Worm (Caenorhabditis elegans) whole organism, L1 larva: Measurements from ENCODE around the gene F26F12.8.

ENCODE experiments used
- C04F5.9 ChIP-seq: sonication (generic microtip); optimal IDR thresholded peaks from 2 replicates; lab custom pipeline; 2016; ENCODE audit warnings: missing genetic modification characterization, missing compliant biosample characterization
- alr-1 ChIP-seq: fragments of 200-800 bp; sonication (Bioruptor generic); optimal IDR thresholded peaks from 2 replicates; lab custom pipeline; 2018; ENCODE audit warnings: borderline replicate concordance, mild to moderate bottlenecking, missing genetic modification characterization, missing compliant biosample characterization
- ceh-63 ChIP-seq: fragments of 200-800 bp; sonication (Bioruptor generic); optimal IDR thresholded peaks from 2 replicates; lab custom pipeline; 2018; ENCODE audit warnings: mild to moderate bottlenecking, missing genetic modification characterization, missing compliant biosample characterization
- ceh-8 ChIP-seq: fragments of 200-800 bp; sonication (Bioruptor generic); optimal IDR thresholded peaks from 2 replicates; lab custom pipeline; 2018; ENCODE audit warnings: mild to moderate bottlenecking, missing genetic modification characterization, moderate library complexity, missing compliant biosample characterization
- ceh-82 ChIP-seq, 3 experiments: fragments of 150-350 bp in 1 of 3; sonication (generic microtip) in 2 of 3; optimal IDR thresholded peaks; 2 replicates each; lab custom pipeline; 2014 to 2017; ENCODE audit warnings: missing biosample characterization in 3 of 3, missing genetic modification characterization in 3 of 3
- ceh-88 ChIP-seq: fragments of 200-800 bp; sonication (Bioruptor generic); IDR thresholded peaks from 2 replicates; pipeline ENCODE4 v1.3.6; 2022; ENCODE audit warnings: missing genetic modification characterization, missing compliant biosample characterization
- ceh-90 ChIP-seq: sonication (generic microtip); optimal IDR thresholded peaks from 2 replicates; lab custom pipeline; 2016; ENCODE audit warnings: missing genetic modification characterization, missing compliant biosample characterization
- dsc-1 ChIP-seq: sonication (generic microtip); optimal IDR thresholded peaks from 2 replicates; lab custom pipeline; 2016; ENCODE audit warnings: mild to moderate bottlenecking, missing genetic modification characterization, missing compliant biosample characterization
- egl-13 ChIP-seq: sonication (generic microtip); optimal IDR thresholded peaks from 2 replicates; lab custom pipeline; 2016; ENCODE audit warnings: missing genotype, missing genetic modification reagents, missing genetic modification characterization, missing compliant biosample characterization
- egl-27 ChIP-seq, 2 experiments: fragments of 150-350 bp in 1 of 2; sonication (generic microtip); optimal IDR thresholded peaks; 3 replicates each; lab custom pipeline; 2017 to 2018; ENCODE audit warnings: missing biosample characterization in 2 of 2, missing genetic modification characterization in 2 of 2, missing genetic modification reagents in 2 of 2
- elt-2 ChIP-seq: sonication (generic microtip); optimal IDR thresholded peaks from 2 replicates; lab custom pipeline; 2016; ENCODE audit warnings: missing genetic modification characterization, mild to moderate bottlenecking, inconsistent platforms, missing compliant biosample characterization, missing genetic modification reagents
- fos-1 ChIP-seq: fragments of 150-350 bp; optimal IDR thresholded peaks from 2 replicates; lab custom pipeline; 2014; ENCODE audit warnings: missing biosample characterization, missing genetic modification characterization
- grh-1 ChIP-seq: fragments of 200-800 bp; sonication (Bioruptor generic); IDR thresholded peaks from 2 replicates; pipeline ENCODE4 v1.3.6; 2022; ENCODE audit warnings: missing genetic modification reagents, missing genetic modification characterization, missing compliant biosample characterization
- hlh-17 ChIP-seq: fragments of 200-800 bp; sonication (Bioruptor generic); optimal IDR thresholded peaks from 2 replicates; lab custom pipeline; 2018; ENCODE audit warnings: missing genetic modification characterization, mild to moderate bottlenecking, missing compliant biosample characterization, moderate library complexity, borderline replicate concordance
- irx-1 ChIP-seq: sonication (generic microtip); optimal IDR thresholded peaks from 2 replicates; lab custom pipeline; 2016; ENCODE audit warnings: missing genetic modification characterization, missing compliant biosample characterization
- jun-1 ChIP-seq: fragments of 150-350 bp; optimal IDR thresholded peaks from 2 replicates; lab custom pipeline; 2014; ENCODE audit warnings: missing biosample characterization, missing genetic modification reagents, missing genetic modification characterization
- lin-14 ChIP-seq: fragments of 200-800 bp; sonication (Bioruptor generic); optimal IDR thresholded peaks from 2 replicates; lab custom pipeline; 2018; ENCODE audit warnings: mild to moderate bottlenecking, missing genetic modification characterization, moderate library complexity, missing compliant biosample characterization
- lin-35 ChIP-seq, 2 experiments: fragments of 150-350 bp; optimal IDR thresholded peaks; 2 replicates each; lab custom pipeline; 2014; ENCODE audit warnings: missing biosample characterization in 2 of 2, missing genetic modification characterization in 2 of 2, missing genetic modification reagents in 2 of 2
- nhr-11 ChIP-seq: fragments of 150-350 bp; optimal IDR thresholded peaks from 2 replicates; lab custom pipeline; 2014; ENCODE audit warnings: missing biosample characterization, missing genetic modification characterization
- nhr-12 ChIP-seq: sonication (generic microtip); optimal IDR thresholded peaks from 2 replicates; lab custom pipeline; 2017; ENCODE audit warnings: missing biosample characterization, missing genetic modification characterization
- nhr-19 ChIP-seq: fragments of 200-800 bp; sonication (Bioruptor generic); conservative IDR thresholded peaks from 2 replicates; pipeline ENCODE4 v1.3.6; 2022; ENCODE audit warnings: missing genetic modification characterization, missing compliant biosample characterization
- nhr-20 ChIP-seq: sonication (generic microtip); optimal IDR thresholded peaks from 2 replicates; lab custom pipeline; 2016; ENCODE audit warnings: mild to moderate bottlenecking, missing genetic modification characterization, missing compliant biosample characterization
- nhr-237 ChIP-seq: fragments of 150-350 bp; optimal IDR thresholded peaks from 2 replicates; lab custom pipeline; 2014; ENCODE audit warnings: missing biosample characterization, missing genetic modification characterization
- nhr-47 ChIP-seq: sonication (generic microtip); optimal IDR thresholded peaks from 2 replicates; lab custom pipeline; 2016; ENCODE audit warnings: mild to moderate bottlenecking, missing genetic modification characterization, moderate library complexity, missing compliant biosample characterization
- nhr-71 ChIP-seq: sonication (generic microtip); optimal IDR thresholded peaks from 2 replicates; lab custom pipeline; 2016; ENCODE audit warnings: mild to moderate bottlenecking, missing genetic modification characterization, moderate library complexity, missing compliant biosample characterization
- nhr-76 ChIP-seq: sonication (generic microtip); optimal IDR thresholded peaks from 2 replicates; lab custom pipeline; 2017; ENCODE audit warnings: missing biosample characterization, missing genetic modification characterization
- nhr-84 ChIP-seq: sonication (generic microtip); optimal IDR thresholded peaks from 2 replicates; lab custom pipeline; 2017; ENCODE audit warnings: missing biosample characterization, missing genetic modification characterization
- nhr-85 ChIP-seq: sonication (generic microtip); peaks from one replicate; lab custom pipeline; 2016; ENCODE audit warnings: missing genetic modification characterization, inconsistent platforms, missing compliant biosample characterization
- pax-3 ChIP-seq: fragments of 200-800 bp; sonication (Bioruptor generic); optimal IDR thresholded peaks from 2 replicates; lab custom pipeline; 2018; ENCODE audit warnings: mild to moderate bottlenecking, missing genetic modification characterization, moderate library complexity, missing compliant biosample characterization
- pqm-1 ChIP-seq: sonication (generic microtip); optimal IDR thresholded peaks from 3 replicates; lab custom pipeline; 2017; ENCODE audit warnings: missing biosample characterization, missing genetic modification characterization
- snpc-4 ChIP-seq: fragments of 150-350 bp; optimal IDR thresholded peaks from 2 replicates; lab custom pipeline; 2014; ENCODE audit warnings: missing biosample characterization, missing genetic modification characterization
- sox-4 ChIP-seq: sonication (generic microtip); optimal IDR thresholded peaks from 2 replicates; lab custom pipeline; 2016; ENCODE audit warnings: missing genetic modification characterization, missing compliant biosample characterization
- sup-37 ChIP-seq: fragments of 200-800 bp; sonication (Bioruptor generic); optimal IDR thresholded peaks from 2 replicates; lab custom pipeline; 2018; ENCODE audit warnings: mild to moderate bottlenecking, missing genetic modification characterization, missing compliant biosample characterization
- swsn-7 ChIP-seq: sonication (generic microtip); optimal IDR thresholded peaks from 2 replicates; lab custom pipeline; 2016; ENCODE audit warnings: missing genetic modification characterization, missing compliant biosample characterization
- tlp-1 ChIP-seq: fragments of 150-350 bp; optimal IDR thresholded peaks from 2 replicates; lab custom pipeline; 2014; ENCODE audit warnings: missing biosample characterization, missing genetic modification characterization
- unc-30 ChIP-seq: sonication (generic microtip); optimal IDR thresholded peaks from 2 replicates; lab custom pipeline; 2017; ENCODE audit warnings: missing biosample characterization, missing genetic modification characterization
- unc-98 ChIP-seq: fragments of 200-800 bp; sonication (Bioruptor generic); IDR thresholded peaks from 2 replicates; pipeline ENCODE4 v1.3.6; 2022; ENCODE audit warnings: missing genetic modification characterization, missing compliant biosample characterization
- ztf-11 ChIP-seq, 2 experiments: sonication (generic microtip); optimal IDR thresholded peaks; 2 replicates each; lab custom pipeline; 2016 to 2017; ENCODE audit warnings: missing genetic modification characterization in 2 of 2, missing biosample characterization in 1 of 2, missing compliant biosample characterization in 1 of 2

F26F12.8 gene

ce11 chrV:5821451-5822143 is 40.7 kb downstream of the F26F12.8 start:
- peak; percentile 5 for TF ChIP-seq lin-14
- TF ChIP-seq pqm-1 (tag; lab: Kevin White, UChicago), result peak; percentile 99
- peak; percentile 2 for TF ChIP-seq nhr-20 (tag; lab: Kevin White, UChicago)
- peak; percentile 96 for TF ChIP-seq elt-2 (tag; lab: Kevin White, UChicago)
- no peak for TF ChIP-seq ceh-63 (GFP tag; lab: Kevin White, UChicago)
- peak; percentile 21 for TF ChIP-seq jun-1 (tag; lab: Kevin White, UChicago)
- TF ChIP-seq nhr-85 (tag; lab: Kevin White, UChicago), result peak; percentile 72
- no peak for TF ChIP-seq nhr-12 (tag; lab: Kevin White, UChicago)
- peak; percentile 85 for TF ChIP-seq tlp-1 (tag; lab: Kevin White, UChicago)
- peak; percentile 23 for TF ChIP-seq nhr-71 (tag; lab: Kevin White, UChicago)
- no peak for TF ChIP-seq unc-98 (GFP tag; lab: Robert Waterston, UW)
- TF ChIP-seq, all 84 proteins: peak for 8

ce11 chrV:5820401-5820800 is 41.9 kb downstream of the F26F12.8 start:
- TF ChIP-seq ztf-11 (tag; optimal IDR thresholded peaks at IDR 0.05; lab: Kevin White, UChicago) (no peak), nhr-19 (GFP tag; lab: Robert Waterston, UW) (no peak), sup-37 (GFP tag; lab: Kevin White, UChicago) (no peak), C04F5.9 (tag; lab: Kevin White, UChicago) (no peak), ceh-63 (GFP tag; lab: Kevin White, UChicago) (no peak), irx-1 (tag; lab: Kevin White, UChicago) (no peak), nhr-76 (tag; lab: Kevin White, UChicago) (no peak), fos-1 (no peak), ceh-90 (no peak), alr-1 (tag; lab: Kevin White, UChicago) (no peak), unc-30 (tag; lab: Kevin White, UChicago) (no peak), dsc-1 (tag; lab: Kevin White, UChicago) (no peak), egl-13 (no peak), snpc-4 (tag; lab: Kevin White, UChicago) (no peak), swsn-7 (tag; lab: Kevin White, UChicago) (no peak), ceh-8 (GFP tag; lab: Kevin White, UChicago) (no peak)

ce11 chrV:5819903-5820302 is 42.4 kb downstream of the F26F12.8 start:
- TF ChIP-seq sox-4 (tag; lab: Kevin White, UChicago) (no peak), nhr-85 (tag; lab: Kevin White, UChicago) (no peak), pax-3 (tag; lab: Kevin White, UChicago) (no peak), ceh-82 (tag; optimal IDR thresholded peaks at IDR 0.05; lab: Kevin White, UChicago) (no peak), grh-1 (GFP tag; lab: Robert Waterston, UW) (no peak), elt-2 (tag; lab: Kevin White, UChicago) (peak; percentile 56), nhr-47 (tag; lab: Kevin White, UChicago) (no peak), pqm-1 (tag; lab: Kevin White, UChicago) (peak; percentile 22), nhr-84 (no peak), ztf-11 (tag; optimal IDR thresholded peaks at IDR 0.05; lab: Kevin White, UChicago) (no peak)

- TF ChIP-seq ceh-88 (GFP tag; lab: Robert Waterston, UW) (no peak), hlh-17 (GFP tag; lab: Kevin White, UChicago) (no peak), ceh-82 (tag; optimal IDR thresholded peaks at IDR 0.05; lab: Kevin White, UChicago) (no peak), nhr-84 (no peak), unc-30 (tag; lab: Kevin White, UChicago) (no peak), ceh-90 (no peak), nhr-11 (tag; lab: Kevin White, UChicago) (no peak), nhr-237 (tag; lab: Kevin White, UChicago) (no peak), sox-4 (tag; lab: Kevin White, UChicago) (no peak), pqm-1 (tag; lab: Kevin White, UChicago) (no peak), elt-2 (tag; lab: Kevin White, UChicago) (peak; percentile 64), egl-27 (tag; optimal IDR thresholded peaks at IDR 0.05; lab: Kevin White, UChicago) (no peak), lin-35 (GFP tag; optimal IDR thresholded peaks at IDR 0.05; lab: Kevin White, UChicago) (peak in 1 of 2 experiments; percentile 3), egl-13 (no peak)
Measured at ce11 chrV:5816470-5817061, 45.8 kb downstream of the F26F12.8 start.
